Fruit fly (Drosophila melanogaster) S2 (cell line): ENCODE data around the gene CG13931.

Experiments
- CG8478 ChIP-seq: fragments of >200 bp; optimal IDR thresholded peaks from 2 replicates; lab custom pipeline; 2018
- CTCF ChIP-seq, 2 experiments: fragments of >200 bp; optimal IDR thresholded peaks; 2 replicates each; lab custom pipeline; 2018

- TF ChIP-seq CG8478 (lab: Kevin White, UChicago) (no peak), CTCF (optimal IDR thresholded peaks at IDR 0.05; lab: Kevin White, UChicago) (no peak)
Observed at dm6 chr3L:1661738-1662370, 40.4 kb downstream of the CG13931 start.
